Worm (Caenorhabditis elegans): ENCODE results near the gene C13F10.7.

The C13F10.7 gene

ce11 chrV:7197036-7197435 is 26.0 kb downstream of the C13F10.7 start:
- TF ChIP-seq nfyb-1 (GFP tag; IDR thresholded peaks at IDR 0.05) (no peak), B0035.1 (tag; optimal IDR thresholded peaks at IDR 0.05) (no peak), ceh-79 (tag; optimal IDR thresholded peaks at IDR 0.05) (no peak), ceh-58 (GFP tag; IDR thresholded peaks at IDR 0.05) (0 out of 2 replicates have a peak, but pooled peaks have one; percentile 52), snpc-3.4 (tag; optimal IDR thresholded peaks at IDR 0.05) (no peak), sptf-2 (GFP tag; optimal IDR thresholded peaks at IDR 0.05) (no peak), zim-3 (tag; optimal IDR thresholded peaks at IDR 0.05) (no peak), lsl-1 (GFP tag; optimal IDR thresholded peaks at IDR 0.05) (no peak), ztf-18 (tag; optimal IDR thresholded peaks at IDR 0.05) (no peak), mcd-1 (GFP tag; IDR thresholded peaks at IDR 0.05) (no peak), tbp1 (GFP tag; optimal IDR thresholded peaks at IDR 0.05) (peak; percentile 3), unc-62 (GFP tag; optimal IDR thresholded peaks at IDR 0.05) (no peak), gei-17 (GFP tag; optimal IDR thresholded peaks at IDR 0.05) (no peak), snpc-1.1 (tag; optimal IDR thresholded peaks at IDR 0.05; ENCODE audit: insufficient read depth) (no peak), F10E7.11 (tag; optimal IDR thresholded peaks at IDR 0.05) (no peak), sea-2 (GFP tag; IDR thresholded peaks at IDR 0.05) (no peak), Y67H2A.10 (GFP tag; conservative IDR thresholded peaks at IDR 0.05) (no peak), bed-2 (GFP tag; IDR thresholded peaks at IDR 0.05) (no peak), rcor-1 (GFP tag; IDR thresholded peaks at IDR 0.05) (0 out of 2 replicates have a peak, but pooled peaks have one; percentile 39), Y56A3A.18 (GFP tag; IDR thresholded peaks at IDR 0.05) (no peak), repo-1 (tag; optimal IDR thresholded peaks at IDR 0.05) (no peak), K12H6.12 (tag; optimal IDR thresholded peaks at IDR 0.05) (no peak), ztf-28 (GFP tag; IDR thresholded peaks at IDR 0.05) (no peak), F55B11.4 (tag; optimal IDR thresholded peaks at IDR 0.05; ENCODE audit: borderline replicate concordance, insufficient read depth) (no peak), nhr-27 (tag; optimal IDR thresholded peaks at IDR 0.05) (no peak), ceh-100 (GFP tag; IDR thresholded peaks at IDR 0.05) (no peak), madf-6 (GFP tag; IDR thresholded peaks at IDR 0.05) (peak; percentile 55), chd-7 (tag; optimal IDR thresholded peaks at IDR 0.05) (no peak), hmg-1.2 (GFP tag; IDR thresholded peaks at IDR 0.05) (no peak), ceh-40 (GFP tag; IDR thresholded peaks at IDR 0.05) (0 out of 2 replicates have a peak, but pooled peaks have one; percentile 3), snpc-4 (GFP tag; optimal IDR thresholded peaks at IDR 0.05) (no peak), snpc-4 (tag; optimal IDR thresholded peaks at IDR 0.05) (no peak), ekl-4 (GFP tag; IDR thresholded peaks at IDR 0.05) (peak; percentile 57; the same call in 1 of the 2 replicates), madf-3 (GFP tag; IDR thresholded peaks at IDR 0.05) (peak; percentile 91), hlh-26 (GFP tag; conservative IDR thresholded peaks at IDR 0.05) (no peak), madf-8 (GFP tag; conservative IDR thresholded peaks at IDR 0.05) (no peak), lin-26 (GFP tag; IDR thresholded peaks at IDR 0.05) (peak; percentile 49; the same call in 1 of the 2 replicates), sdz-38 (tag; optimal IDR thresholded peaks at IDR 0.05) (no peak), B0336.3 (GFP tag; IDR thresholded peaks at IDR 0.05) (no peak), fkh-3 (tag; optimal IDR thresholded peaks at IDR 0.05) (no peak), F49E8.2 (tag; optimal IDR thresholded peaks at IDR 0.05; ENCODE audit: insufficient read depth) (peak; percentile 16), Y53G8AR.9 (GFP tag; conservative IDR thresholded peaks at IDR 0.05) (0 out of 2 replicates have a peak, but pooled peaks have one; percentile 58), T07F8.4 (tag; optimal IDR thresholded peaks at IDR 0.05) (no peak), F39B2.1 (GFP tag; IDR thresholded peaks at IDR 0.05) (no peak), F52B5.7 (tag; optimal IDR thresholded peaks at IDR 0.05) (no peak), ztf-26 (tag; optimal IDR thresholded peaks at IDR 0.05) (no peak)

Data from whole organism, young adult.